Fruit fly (Drosophila melanogaster): Measurements from ENCODE around the gene Cpr78Cc.

dm6 chr3L:21262426-21262825, 38.0 kb upstream of the Cpr78Cc start:
- TF ChIP-seq CG8478 (optimal IDR thresholded peaks at IDR 0.05) (no peak), CTCF (optimal IDR thresholded peaks at IDR 0.05) (peak in 1 of 2 experiments; percentile 30)
